Worm (Caenorhabditis elegans): ENCODE results near the gene sra-31.

Gene sra-31

ce11 chrII:6598050-6598449 lies 19.8 kb upstream of the sra-31 start, which contains the start of gene dnj-8:
dnj-8 (minus strand) TSS chrII:6598080.
- no peak for TF ChIP-seq him-1 (tag; optimal IDR thresholded peaks at IDR 0.05)
- TF ChIP-seq dao-5 (tag; optimal IDR thresholded peaks at IDR 0.05), result no peak
- no peak for TF ChIP-seq W03F9.2 (tag; optimal IDR thresholded peaks at IDR 0.05)

- TF ChIP-seq him-1 (tag; optimal IDR thresholded peaks at IDR 0.05) (no peak), dao-5 (tag; optimal IDR thresholded peaks at IDR 0.05) (no peak), W03F9.2 (tag; optimal IDR thresholded peaks at IDR 0.05) (no peak)
These were observed 19.2 kb upstream of the sra-31 start for ce11 chrII:6597507-6597906.

- TF ChIP-seq him-1 (tag; optimal IDR thresholded peaks at IDR 0.05) (no peak), dao-5 (tag; optimal IDR thresholded peaks at IDR 0.05) (no peak), W03F9.2 (tag; optimal IDR thresholded peaks at IDR 0.05) (no peak)
These were observed 15.9 kb upstream of the sra-31 start, which contains the start of gene aipr-1 for ce11 chrII:6594151-6594550. aipr-1 (minus strand) TSS chrII:6594251.

- TF ChIP-seq dao-5 (tag; optimal IDR thresholded peaks at IDR 0.05) (no peak), him-1 (tag; optimal IDR thresholded peaks at IDR 0.05) (no peak), W03F9.2 (tag; optimal IDR thresholded peaks at IDR 0.05) (no peak)
These were observed 14.0 kb upstream of the sra-31 start, which contains the start of gene C56C10.9 for ce11 chrII:6592251-6592650. C56C10.9 (minus strand) TSS chrII:6592351.

ce11 chrII:6591000-6591399 lies 12.7 kb upstream of the sra-31 start:
- no peak for TF ChIP-seq dao-5 (tag; optimal IDR thresholded peaks at IDR 0.05)
- no peak for TF ChIP-seq W03F9.2 (tag; optimal IDR thresholded peaks at IDR 0.05)
- no peak for TF ChIP-seq him-1 (tag; optimal IDR thresholded peaks at IDR 0.05)

- TF ChIP-seq dao-5 (tag; optimal IDR thresholded peaks at IDR 0.05), result no peak
- no peak for TF ChIP-seq him-1 (tag; optimal IDR thresholded peaks at IDR 0.05)
- no peak for TF ChIP-seq W03F9.2 (tag; optimal IDR thresholded peaks at IDR 0.05)
These were observed 11.1 kb upstream of the sra-31 start, which contains the start of gene vps-32.1 for ce11 chrII:6589408-6589807. vps-32.1 (plus strand) TSS chrII:6589708.

ce11 chrII:6588605-6589292 lies 10.5 kb upstream of the sra-31 start, which contains the start of gene icd-1:
icd-1 (minus strand) TSS chrII:6588655.
- TF ChIP-seq W03F9.2 (tag; optimal IDR thresholded peaks at IDR 0.05) (peak; percentile 95), dao-5 (tag; optimal IDR thresholded peaks at IDR 0.05) (no peak), him-1 (tag; optimal IDR thresholded peaks at IDR 0.05) (peak; percentile 78)

ce11 chrII:6587264-6587870 lies 9.1 kb upstream of the sra-31 start, which contains the start of gene C56C10.7:
C56C10.7 (minus strand) TSS chrII:6587575.
- TF ChIP-seq W03F9.2 (tag; optimal IDR thresholded peaks at IDR 0.05), result no peak
- TF ChIP-seq him-1 (tag; optimal IDR thresholded peaks at IDR 0.05), result no peak
- TF ChIP-seq dao-5 (tag; optimal IDR thresholded peaks at IDR 0.05), result no peak

ce11 chrII:6582758-6583157 lies 4.5 kb upstream of the sra-31 start, which contains the start of gene C56C10.4:
C56C10.4 (plus strand) TSS chrII:6583058.
- TF ChIP-seq him-1 (tag; optimal IDR thresholded peaks at IDR 0.05) (no peak), dao-5 (tag; optimal IDR thresholded peaks at IDR 0.05) (no peak), W03F9.2 (tag; optimal IDR thresholded peaks at IDR 0.05) (no peak)

- TF ChIP-seq dao-5 (tag; optimal IDR thresholded peaks at IDR 0.05) (no peak), W03F9.2 (tag; optimal IDR thresholded peaks at IDR 0.05) (no peak), him-1 (tag; optimal IDR thresholded peaks at IDR 0.05) (no peak)
These were observed 3.0 kb upstream of the sra-31 start, which contains the start of gene C56C10.6 for ce11 chrII:6581236-6581635. C56C10.6 (minus strand) TSS chrII:6581336.

ce11 chrII:6575647-6576046 lies 2.6 kb downstream of the sra-31 start, which contains the start of gene sra-29:
sra-29 (minus strand) TSS chrII:6575747.
- TF ChIP-seq him-1 (tag; optimal IDR thresholded peaks at IDR 0.05) (no peak), dao-5 (tag; optimal IDR thresholded peaks at IDR 0.05) (no peak)

- no peak for TF ChIP-seq W03F9.2 (tag; optimal IDR thresholded peaks at IDR 0.05)
These were observed 4.6 kb downstream of the sra-31 start, which contains the start of gene sra-28 for ce11 chrII:6573677-6574076. sra-28 (minus strand) TSS chrII:6573777.

- no peak for TF ChIP-seq W03F9.2 (tag; optimal IDR thresholded peaks at IDR 0.05)
- TF ChIP-seq dao-5 (tag; optimal IDR thresholded peaks at IDR 0.05), result no peak
- no peak for TF ChIP-seq him-1 (tag; optimal IDR thresholded peaks at IDR 0.05)
These were observed 9.6 kb downstream of the sra-31 start, which contains the start of gene sra-27 for ce11 chrII:6568707-6569106. sra-27 (plus strand) TSS chrII:6569007.

- TF ChIP-seq W03F9.2 (tag; optimal IDR thresholded peaks at IDR 0.05) (no peak), dao-5 (tag; optimal IDR thresholded peaks at IDR 0.05) (no peak), him-1 (tag; optimal IDR thresholded peaks at IDR 0.05) (no peak)
These were observed 11.6 kb downstream of the sra-31 start, which contains the start of the genes F18C5.5 and F18C5.9 for ce11 chrII:6566628-6567180. F18C5.5 (minus strand) TSS chrII:6566728. F18C5.9 (plus strand) TSS chrII:6567130.
